Fruit fly (Drosophila melanogaster): Measurements from ENCODE around the gene CG10570.

CG10570 gene

DNA sequence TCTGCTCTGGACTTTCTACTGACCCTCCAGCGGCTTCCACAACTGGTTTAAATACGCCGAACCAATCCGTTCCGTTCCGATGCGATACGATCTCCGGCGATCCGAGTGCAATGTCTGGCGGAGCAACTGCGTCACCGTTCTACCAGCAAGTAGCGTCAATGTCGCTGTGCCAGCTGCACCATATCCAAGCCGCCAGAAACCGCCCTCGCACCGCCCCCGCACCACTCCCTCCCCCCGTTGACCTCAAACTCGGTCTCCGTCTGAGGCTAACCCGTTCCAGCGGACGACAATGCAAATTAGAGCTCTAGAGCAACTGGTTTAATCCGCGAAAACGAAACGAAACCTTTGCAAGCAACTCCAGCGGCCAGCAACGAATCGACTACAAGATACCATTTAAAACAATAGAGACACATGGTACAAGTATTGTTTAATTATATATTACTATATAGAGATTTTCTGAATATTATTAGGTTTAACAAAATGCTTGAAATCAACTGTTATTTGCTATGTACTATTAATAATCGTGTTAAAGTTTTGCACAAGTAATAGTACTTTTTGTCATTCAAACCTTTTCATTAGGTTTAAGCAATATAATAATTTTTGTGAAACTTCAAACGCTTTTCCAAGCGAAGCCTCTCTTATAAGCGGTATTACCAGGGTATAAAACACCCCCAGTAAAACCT, at the start of gene CG10570, which contains the start of gene CG42502:
Gene CG10570 (minus strand): TSS at position 293 of the 683 bp plus-strand sequence.
Gene CG42502 (minus strand): TSS at position 293 of the 683 bp plus-strand sequence.
- TF ChIP-seq spab (GFP tag; optimal IDR thresholded peaks at IDR 0.05) (peak; percentile 12), CG8119 (GFP tag; IDR thresholded peaks at IDR 0.05) (no peak), Ets96B (tag; optimal IDR thresholded peaks at IDR 0.05) (peak; percentile 38), CG10631 (GFP tag; optimal IDR thresholded peaks at IDR 0.05) (peak; percentile 21), vri (GFP tag; optimal IDR thresholded peaks at IDR 0.05) (no peak), Blimp-1 (GFP tag; optimal IDR thresholded peaks at IDR 0.05) (no peak), salr (GFP tag; optimal IDR thresholded peaks at IDR 0.05) (no peak), CG3032 (tag; optimal IDR thresholded peaks at IDR 0.05) (peak; percentile 40), CG6854 (GFP tag; optimal IDR thresholded peaks at IDR 0.05) (no peak), CG3919 (GFP tag; optimal IDR thresholded peaks at IDR 0.05) (no peak), Met (GFP tag; optimal IDR thresholded peaks at IDR 0.05) (no peak), Eip75B (GFP tag; optimal IDR thresholded peaks at IDR 0.05) (no peak), CG15336 (GFP tag; IDR thresholded peaks at IDR 0.05) (no peak), CG8319 (GFP tag; optimal IDR thresholded peaks at IDR 0.05) (no peak), CG8632 (GFP tag; optimal IDR thresholded peaks at IDR 0.05) (peak; percentile 50), CG6792 (GFP tag; optimal IDR thresholded peaks at IDR 0.05) (no peak), ss (GFP tag; optimal IDR thresholded peaks at IDR 0.05) (peak in 1 of 2 experiments; percentile 43), Gug (GFP tag; IDR thresholded peaks at IDR 0.05) (no peak), CG31627 (GFP tag; optimal IDR thresholded peaks at IDR 0.05) (no peak), svp (GFP tag) (peak; percentile 60), CG11294 (GFP tag; IDR thresholded peaks at IDR 0.05) (no peak), cyc (GFP tag; optimal IDR thresholded peaks at IDR 0.05) (no peak), CG4318 (GFP tag; optimal IDR thresholded peaks at IDR 0.05) (no peak), dac (GFP tag; optimal IDR thresholded peaks at IDR 0.05) (no peak), CG1621 (tag; optimal IDR thresholded peaks at IDR 0.05) (peak; percentile 93), Hr4 (GFP tag; optimal IDR thresholded peaks at IDR 0.05) (no peak), CG10669 (GFP tag; optimal IDR thresholded peaks at IDR 0.05) (peak; percentile 49), topi (GFP tag; optimal IDR thresholded peaks at IDR 0.05) (peak; percentile 17), fd59A (GFP tag; optimal IDR thresholded peaks at IDR 0.05) (no peak), esn (GFP tag; optimal IDR thresholded peaks at IDR 0.05) (no peak), acj6 (GFP tag; optimal IDR thresholded peaks at IDR 0.05) (peak; percentile 9), Lpt (GFP tag; optimal IDR thresholded peaks at IDR 0.05) (no peak), Hr38 (GFP tag; optimal IDR thresholded peaks at IDR 0.05) (no peak), CG16779 (tag; optimal IDR thresholded peaks at IDR 0.05) (no peak), net (GFP tag; optimal IDR thresholded peaks at IDR 0.05) (no peak), CG9139 (GFP tag; optimal IDR thresholded peaks at IDR 0.05) (no peak), pdm3 (GFP tag; optimal IDR thresholded peaks at IDR 0.05) (no peak), CG7368 (GFP tag; optimal IDR thresholded peaks at IDR 0.05) (no peak), CG6808 (GFP tag; optimal IDR thresholded peaks at IDR 0.05) (peak; percentile 37), dsx (GFP tag; optimal IDR thresholded peaks at IDR 0.05; ENCODE audit: poor library complexity, severe bottlenecking) (peak; percentile 33), lz (GFP tag; optimal IDR thresholded peaks at IDR 0.05) (no peak), Eip93F (GFP tag; optimal IDR thresholded peaks at IDR 0.05) (no peak), CG6163 (GFP tag; IDR thresholded peaks at IDR 0.05) (0 out of 3 replicates have a peak, but pooled peaks have one; percentile 12), eg (GFP tag; IDR thresholded peaks at IDR 0.05) (no peak), CG6276 (GFP tag; optimal IDR thresholded peaks at IDR 0.05) (no peak), achi (GFP tag; optimal IDR thresholded peaks at IDR 0.05) (peak; percentile 11), Sox14 (GFP tag; optimal IDR thresholded peaks at IDR 0.05) (no peak), Smox (GFP tag; optimal IDR thresholded peaks at IDR 0.05) (peak; percentile 16), CG11762 (GFP tag; optimal IDR thresholded peaks at IDR 0.05; ENCODE audit: insufficient read depth) (no peak), Eip78C (GFP tag) (peak; percentile 74), CG11902 (GFP tag; optimal IDR thresholded peaks at IDR 0.05) (peak; percentile 30)

Measured in whole organism, prepupa.